2 fruit fly cellular contexts compared by ENCODE assay signal in the genomic region with DNA sequence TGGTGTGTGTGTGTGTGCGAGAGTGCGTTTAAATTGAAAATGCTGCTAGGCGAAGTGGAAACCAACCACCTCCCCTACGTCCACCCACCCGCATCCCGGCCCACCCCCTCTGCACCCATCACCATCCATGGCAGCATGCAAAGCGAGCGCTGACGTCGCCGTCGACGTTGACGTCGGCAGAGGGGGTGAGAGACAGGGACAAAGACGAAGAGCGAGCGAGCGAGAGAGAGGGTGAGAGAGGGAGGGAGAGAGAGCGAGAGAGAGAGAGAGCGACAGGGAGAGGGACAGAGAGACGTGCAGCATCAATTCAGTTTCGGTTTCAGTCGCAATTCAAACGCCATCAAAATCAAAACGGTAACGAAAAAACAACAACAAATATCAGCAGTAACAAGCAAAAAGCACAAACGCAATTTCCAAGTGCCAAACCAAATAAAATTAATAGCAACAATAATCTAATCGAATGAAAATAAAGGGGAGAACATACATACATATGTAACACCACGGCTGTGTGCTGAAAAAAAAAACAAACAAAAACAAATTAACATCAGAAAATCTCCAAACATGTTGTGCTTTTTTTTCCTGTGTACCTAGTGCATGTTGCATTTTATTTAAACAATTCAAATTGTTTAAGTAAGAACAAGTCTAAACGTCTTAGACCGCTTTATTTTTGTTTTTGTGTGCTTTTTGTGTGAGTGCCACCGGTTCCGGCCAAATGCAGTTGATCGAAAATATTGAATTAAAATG.
A peak's percentile ranks its signal among the peaks of the same experiment; 100 is the strongest.
TF ChIP-seq lines count a peak whose summit lies in the region.

No protein-coding gene starts in this region.

TF ChIP-seq in whole organism, embryonic, 481 proteins besides CTCF, POLR2A, EP300 and RAD21 (continued from another document):
- TF ChIP-seq crol (GFP tag; IDR thresholded peaks at IDR 0.05; lab: Robert Waterston, UW) = peak; percentile 99
- TF ChIP-seq sens (GFP tag; lab: Kevin White, UChicago) = peak; percentile 65
- TF ChIP-seq vvl (GFP tag; IDR thresholded peaks at IDR 0.05; lab: Robert Waterston, UW) = peak; percentile 34; the same call in 1 of the 2 replicates
- no peak for TF ChIP-seq B-H2 (GFP tag; optimal IDR thresholded peaks at IDR 0.05; lab: Kevin White, UChicago)
- TF ChIP-seq z (GFP tag; IDR thresholded peaks at IDR 0.05; lab: Robert Waterston, UW) = peak; percentile 21; the same call in 1 of the 3 replicates
- peak; percentile 96 to 97 for TF ChIP-seq Trl (optimal IDR thresholded peaks at IDR 0.05; lab: Kevin White, UChicago)
- peak; percentile 24 for TF ChIP-seq Trl (GFP tag; optimal IDR thresholded peaks at IDR 0.05; lab: Kevin White, UChicago)
- TF ChIP-seq CG12155 (GFP tag; optimal IDR thresholded peaks at IDR 0.05; lab: Kevin White, UChicago) = no peak
- TF ChIP-seq ttk (GFP tag; IDR thresholded peaks at IDR 0.05; lab: Robert Waterston, UW) = peak; percentile 51; the same call in 1 of the 2 replicates
- peak; percentile 11 for TF ChIP-seq CG1792 (GFP tag; optimal IDR thresholded peaks at IDR 0.05; lab: Kevin White, UChicago)
- peak; percentile 60; the same call in 1 of the 2 replicates for TF ChIP-seq CG32532 (GFP tag; IDR thresholded peaks at IDR 0.05; lab: Robert Waterston, UW)
- TF ChIP-seq Asciz (GFP tag; optimal IDR thresholded peaks at IDR 0.05; lab: Kevin White, UChicago) = no peak
- peak; percentile 48; the same call in 1 of the 3 replicates for TF ChIP-seq zen2 (GFP tag; IDR thresholded peaks at IDR 0.05; lab: Robert Waterston, UW; ENCODE audit: partially characterized antibody)
- peak; percentile 34; the same call in 1 of the 2 replicates for TF ChIP-seq Bgb (GFP tag; IDR thresholded peaks at IDR 0.05; lab: Robert Waterston, UW; ENCODE audit: partially characterized antibody)
- peak; percentile 14 for TF ChIP-seq CG15479 (GFP tag; optimal IDR thresholded peaks at IDR 0.05; lab: Kevin White, UChicago)
- peak; percentile 93; the same call in 3 of the 4 replicates for TF ChIP-seq chinmo (GFP tag; IDR thresholded peaks at IDR 0.05; lab: Robert Waterston, UW; ENCODE audit: partially characterized antibody)
- peak; percentile 43 for TF ChIP-seq CG17385 (GFP tag; optimal IDR thresholded peaks at IDR 0.05; lab: Kevin White, UChicago)
- TF ChIP-seq gcm (GFP tag; optimal IDR thresholded peaks at IDR 0.05; lab: Kevin White, UChicago) = peak; percentile 9
- peak; percentile 57 for TF ChIP-seq CG4360 (GFP tag; IDR thresholded peaks at IDR 0.05; lab: Robert Waterston, UW)
- TF ChIP-seq Adf1 (GFP tag; IDR thresholded peaks at IDR 0.05; lab: Robert Waterston, UW) = peak; percentile 99
- TF ChIP-seq Dek (tag; optimal IDR thresholded peaks at IDR 0.05; lab: Kevin White, UChicago) = no peak
- peak; percentile 35; the same call in 1 of the 2 replicates for TF ChIP-seq Rfx (GFP tag; IDR thresholded peaks at IDR 0.05; lab: Robert Waterston, UW)
- peak; percentile 81 for TF ChIP-seq yki (optimal IDR thresholded peaks at IDR 0.05; lab: Kevin White, UChicago)
- no peak for TF ChIP-seq H2.0 (GFP tag; IDR thresholded peaks at IDR 0.05; lab: Robert Waterston, UW)
- peak; percentile 8 for TF ChIP-seq CG3163 (GFP tag; optimal IDR thresholded peaks at IDR 0.05; lab: Kevin White, UChicago)
- TF ChIP-seq seq (GFP tag; IDR thresholded peaks at IDR 0.05; lab: Robert Waterston, UW) = peak; percentile 18; the same call in 1 of the 2 replicates
- TF ChIP-seq Dll (GFP tag; IDR thresholded peaks at IDR 0.05; lab: Robert Waterston, UW; ENCODE audit: partially characterized antibody) = 0 out of 4 replicates have a peak, but pooled peaks have one; percentile 26
- TF ChIP-seq pros (GFP tag; optimal IDR thresholded peaks at IDR 0.05; lab: Kevin White, UChicago) = peak; percentile 56
- peak; percentile 36; the same call in 1 of the 2 replicates for TF ChIP-seq CG10321 (GFP tag; IDR thresholded peaks at IDR 0.05; lab: Robert Waterston, UW)
- peak; percentile 90 for TF ChIP-seq CG5180 (GFP tag; optimal IDR thresholded peaks at IDR 0.05; lab: Kevin White, UChicago)
- TF ChIP-seq rib (GFP tag; IDR thresholded peaks at IDR 0.05; lab: Robert Waterston, UW) = no peak
- TF ChIP-seq Deaf1 (tag; optimal IDR thresholded peaks at IDR 0.05; lab: Kevin White, UChicago) = peak; percentile 78
- TF ChIP-seq CG8290 (GFP tag; optimal IDR thresholded peaks at IDR 0.05; lab: Kevin White, UChicago) = no peak
- TF ChIP-seq CG8290 (tag; optimal IDR thresholded peaks at IDR 0.05; lab: Kevin White, UChicago) = peak in 1 of 2 experiments; percentile 12
- 0 out of 2 replicates have a peak, but pooled peaks have one; percentile 29 for TF ChIP-seq tna (GFP tag; IDR thresholded peaks at IDR 0.05; lab: Robert Waterston, UW; ENCODE audit: partially characterized antibody)
- no peak for TF ChIP-seq mirr (GFP tag; optimal IDR thresholded peaks at IDR 0.05; lab: Kevin White, UChicago)
- TF ChIP-seq abd-A (tag; optimal IDR thresholded peaks at IDR 0.05; lab: Kevin White, UChicago) = peak; percentile 65
- TF ChIP-seq cg (GFP tag; optimal IDR thresholded peaks at IDR 0.05; lab: Kevin White, UChicago) = peak; percentile 84
- TF ChIP-seq ash1 (GFP tag; optimal IDR thresholded peaks at IDR 0.05; lab: Kevin White, UChicago) = peak; percentile 57
- TF ChIP-seq chm (GFP tag; IDR thresholded peaks at IDR 0.05; lab: Robert Waterston, UW) = 0 out of 2 replicates have a peak, but pooled peaks have one; percentile 52
- peak; percentile 32 for TF ChIP-seq Blimp-1 (GFP tag; optimal IDR thresholded peaks at IDR 0.05; lab: Kevin White, UChicago)
- no peak for TF ChIP-seq CG18764 (GFP tag; optimal IDR thresholded peaks at IDR 0.05; lab: Kevin White, UChicago)
- TF ChIP-seq pan (optimal IDR thresholded peaks at IDR 0.05; lab: Kevin White, UChicago) = no peak
- peak in 1 of 2 experiments; percentile 14 for TF ChIP-seq pan (GFP tag; optimal IDR thresholded peaks at IDR 0.05 in 1 of 2, IDR thresholded peaks at IDR 0.05 in 1 of 2)

TF ChIP-seq in whole organism, wandering third instar larva, 38 proteins besides CTCF, POLR2A, EP300 and RAD21 (continued from another document):
- TF ChIP-seq lola (GFP tag; optimal IDR thresholded peaks at IDR 0.05; lab: Kevin White, UChicago) = no peak
- TF ChIP-seq CG9705 (GFP tag; optimal IDR thresholded peaks at IDR 0.05; lab: Kevin White, UChicago) = no peak
- no peak for TF ChIP-seq br (GFP tag; optimal IDR thresholded peaks at IDR 0.05; lab: Kevin White, UChicago)
- peak; percentile 25 for TF ChIP-seq Vsx2 (GFP tag; optimal IDR thresholded peaks at IDR 0.05; lab: Kevin White, UChicago; ENCODE audit: partially characterized antibody)
- TF ChIP-seq psq (GFP tag; optimal IDR thresholded peaks at IDR 0.05; lab: Kevin White, UChicago) = peak; percentile 14
- TF ChIP-seq rgr (GFP tag; optimal IDR thresholded peaks at IDR 0.05; lab: Kevin White, UChicago) = no peak
- TF ChIP-seq dmrt93B (GFP tag; optimal IDR thresholded peaks at IDR 0.05; lab: Kevin White, UChicago) = no peak
- no peak for TF ChIP-seq Hr78 (GFP tag; optimal IDR thresholded peaks at IDR 0.05; lab: Kevin White, UChicago)
- TF ChIP-seq HLH106 (tag; optimal IDR thresholded peaks at IDR 0.05; lab: Kevin White, UChicago) = no peak
- TF ChIP-seq Dfd (GFP tag; optimal IDR thresholded peaks at IDR 0.05; lab: Kevin White, UChicago) = no peak
- no peak for TF ChIP-seq Sp1 (GFP tag; optimal IDR thresholded peaks at IDR 0.05; lab: Kevin White, UChicago)
- no peak for TF ChIP-seq CrebA (GFP tag; optimal IDR thresholded peaks at IDR 0.05; lab: Kevin White, UChicago; ENCODE audit: borderline replicate concordance)
